Worm (Caenorhabditis elegans) whole organism, midembryonic: Measurements from ENCODE around the gene F53B3.6.

ENCODE experiments used
- T22C8.4 ChIP-seq: fragments of 200-800 bp; sonication (Bioruptor generic); IDR thresholded peaks from 2 replicates; pipeline ENCODE4 v1.3.6; 2022; ENCODE audit warnings: missing genetic modification characterization, missing compliant biosample characterization
- flt-1 ChIP-seq: fragments of 200-800 bp; sonication (Bioruptor generic); IDR thresholded peaks from 2 replicates; pipeline ENCODE4 v1.3.6; 2022; ENCODE audit warnings: missing genetic modification characterization, missing compliant biosample characterization
- klf-2 ChIP-seq: fragments of 200-800 bp; sonication (Bioruptor generic); conservative IDR thresholded peaks from 2 replicates; pipeline ENCODE4 v1.3.6; 2022; ENCODE audit warnings: missing genetic modification reagents, missing genetic modification characterization, missing compliant biosample characterization
- med-1 ChIP-seq: sonication (generic microtip); optimal IDR thresholded peaks from 2 replicates; lab custom pipeline; 2017; ENCODE audit warnings: missing genetic modification characterization, mild to moderate bottlenecking, missing compliant biosample characterization, antibody characterized with exemption, missing genetic modification reagents; ENCODE audit not compliant: insufficient read depth
- ref-1 ChIP-seq: fragments of 200-800 bp; sonication (Bioruptor generic); conservative IDR thresholded peaks from 2 replicates; pipeline ENCODE4 v1.3.6; 2022; ENCODE audit warnings: missing genetic modification reagents, missing genetic modification characterization, missing compliant biosample characterization
- tab-1 ChIP-seq: fragments of 200-800 bp; sonication (Bioruptor generic); IDR thresholded peaks from 2 replicates; pipeline ENCODE4 v1.3.6; 2022; ENCODE audit warnings: missing genetic modification characterization, missing compliant biosample characterization
- ztf-29 ChIP-seq: fragments of 200-800 bp; sonication (Bioruptor generic); IDR thresholded peaks from 2 replicates; pipeline ENCODE4 v1.3.6; 2022; ENCODE audit warnings: missing genetic modification reagents, missing genetic modification characterization, missing compliant biosample characterization

- TF ChIP-seq tab-1 (GFP tag; lab: Robert Waterston, UW) (no peak), T22C8.4 (GFP tag; lab: Robert Waterston, UW) (no peak), ztf-29 (GFP tag; lab: Robert Waterston, UW) (no peak), ref-1 (GFP tag; lab: Robert Waterston, UW) (no peak), flt-1 (GFP tag; lab: Robert Waterston, UW) (no peak), med-1 (no peak), klf-2 (GFP tag; lab: Robert Waterston, UW) (no peak)
Observed at ce11 chrX:2909227-2909626, 45.2 kb downstream of the F53B3.6 start, which contains the start of gene nmy-1.
